Fruit fly (Drosophila melanogaster) whole organism, embryonic: ENCODE measurements around the gene Dlip1.
A peak's percentile ranks its signal among the peaks of the same experiment; 100 is the strongest.

Experiments used
- ATbp ChIP-seq: fragments of 200-800 bp; sonication (Bioruptor generic); optimal IDR thresholded peaks from 2 replicates; lab custom pipeline; 2017; ENCODE audit warnings: missing biosample characterization, mild to moderate bottlenecking, missing genetic modification characterization, missing genetic modification reagents
- Adf1 ChIP-seq: fragments of 200-800 bp; sonication (Bioruptor generic); IDR thresholded peaks from 2 replicates; pipeline ENCODE4 v1.3.6; 2022; ENCODE audit warnings: missing biosample characterization, missing genetic modification characterization
- Blimp-1 ChIP-seq: fragments of 200-800 bp; sonication (Bioruptor generic); optimal IDR thresholded peaks from 3 replicates; lab custom pipeline; 2018; ENCODE audit warnings: missing biosample characterization, missing genetic modification characterization, mild to moderate bottlenecking, moderate library complexity, missing genetic modification reagents
- CG10209 ChIP-seq: fragments of 200-800 bp; sonication (Bioruptor generic); optimal IDR thresholded peaks from 3 replicates; lab custom pipeline; 2017; ENCODE audit warnings: missing biosample characterization, mild to moderate bottlenecking, missing genetic modification characterization, missing genetic modification reagents
- CG1024 ChIP-seq: fragments of 200-800 bp; sonication (Bioruptor generic); IDR thresholded peaks from 2 replicates; pipeline ENCODE4 v1.3.6; 2022; ENCODE audit warnings: missing biosample characterization, missing genetic modification characterization
- CG10654 ChIP-seq: fragments of 200-800 bp; sonication (Bioruptor generic); optimal IDR thresholded peaks from 2 replicates; lab custom pipeline; 2016; ENCODE audit warnings: missing biosample characterization, missing genetic modification characterization
- CG12219 ChIP-seq: fragments of 200-800 bp; sonication (Bioruptor generic); optimal IDR thresholded peaks from 3 replicates; lab custom pipeline; 2018; ENCODE audit warnings: missing biosample characterization, mild to moderate bottlenecking, missing genetic modification characterization
- CG12391 ChIP-seq: fragments of 200-800 bp; sonication (Bioruptor generic); optimal IDR thresholded peaks from 3 replicates; lab custom pipeline; 2018; ENCODE audit warnings: missing biosample characterization, mild to moderate bottlenecking, missing genetic modification characterization, moderate library complexity
- CG13624 ChIP-seq: fragments of 200-800 bp; sonication (Bioruptor generic); optimal IDR thresholded peaks from 2 replicates; lab custom pipeline; 2016; ENCODE audit warnings: missing biosample characterization, missing genetic modification characterization
- CG15011 ChIP-seq: fragments of 200-800 bp; sonication (Bioruptor generic); optimal IDR thresholded peaks from 3 replicates; lab custom pipeline; 2018; ENCODE audit warnings: missing biosample characterization, mild to moderate bottlenecking, missing genetic modification characterization
- CG15269 ChIP-seq: fragments of 200-800 bp; sonication (Bioruptor generic); optimal IDR thresholded peaks from 2 replicates; lab custom pipeline; 2018; ENCODE audit warnings: missing biosample characterization, mild to moderate bottlenecking, missing genetic modification characterization, moderate library complexity
- CG16863 ChIP-seq: fragments of 200-800 bp; sonication (Bioruptor generic); optimal IDR thresholded peaks from 3 replicates; lab custom pipeline; 2016; ENCODE audit warnings: missing biosample characterization, missing genetic modification characterization
- CG17612 ChIP-seq: fragments of 200-800 bp; sonication (Bioruptor generic); IDR thresholded peaks from 2 replicates; pipeline ENCODE4 v1.3.6; 2022; ENCODE audit warnings: missing biosample characterization, missing genetic modification characterization
- CG17802 ChIP-seq: fragments of 200-800 bp; sonication (Bioruptor generic); optimal IDR thresholded peaks from 2 replicates; lab custom pipeline; 2018; ENCODE audit warnings: missing biosample characterization, mild to moderate bottlenecking, missing genetic modification characterization, moderate library complexity
- CG18476 ChIP-seq: fragments of 200-800 bp; sonication (Bioruptor generic); optimal IDR thresholded peaks from 2 replicates; lab custom pipeline; 2016; ENCODE audit warnings: missing biosample characterization, mild to moderate bottlenecking, missing genetic modification characterization
- CG30403 ChIP-seq: fragments of 200-800 bp; sonication (Bioruptor generic); optimal IDR thresholded peaks from 3 replicates; lab custom pipeline; 2016; ENCODE audit warnings: missing biosample characterization, missing genetic modification characterization
- CG32767 ChIP-seq: fragments of 200-800 bp; sonication (Bioruptor generic); IDR thresholded peaks from 2 replicates; pipeline ENCODE4 v1.3.6; 2022; ENCODE audit warnings: missing biosample characterization, missing genetic modification characterization
- CG33213 ChIP-seq: fragments of 200-800 bp; sonication (Bioruptor generic); optimal IDR thresholded peaks from 3 replicates; lab custom pipeline; 2016; ENCODE audit warnings: missing biosample characterization, missing genetic modification characterization
- CG4424 ChIP-seq: fragments of 200-800 bp; sonication (Bioruptor generic); optimal IDR thresholded peaks from 3 replicates; lab custom pipeline; 2016; ENCODE audit warnings: missing biosample characterization, missing genetic modification characterization
- CG4730 ChIP-seq: fragments of 200-800 bp; sonication (Bioruptor generic); IDR thresholded peaks from 2 replicates; pipeline ENCODE4 v1.3.6; 2022; ENCODE audit warnings: missing biosample characterization, missing genetic modification characterization
- CG9817 ChIP-seq: fragments of 200-800 bp; sonication (Bioruptor generic); optimal IDR thresholded peaks from 2 replicates; lab custom pipeline; 2018; ENCODE audit warnings: missing biosample characterization, mild to moderate bottlenecking, missing genetic modification characterization, moderate library complexity
- CkIIα-i1 ChIP-seq: fragments of 200-800 bp; sonication (Bioruptor generic); IDR thresholded peaks from 2 replicates; pipeline ENCODE4 v1.3.6; 2022; ENCODE audit warnings: missing biosample characterization, missing genetic modification characterization
- Dad ChIP-seq: fragments of 200-800 bp; sonication (Bioruptor generic); optimal IDR thresholded peaks from 3 replicates; lab custom pipeline; 2016; ENCODE audit warnings: missing biosample characterization, missing genetic modification characterization
- Deaf1 ChIP-seq: fragments of 200-800 bp; optimal IDR thresholded peaks from 3 replicates; lab custom pipeline; 2019; ENCODE audit warnings: missing biosample characterization, mild to moderate bottlenecking, missing genetic modification characterization, moderate library complexity
- Doc2 ChIP-seq: fragments of 200-800 bp; sonication (Bioruptor generic); IDR thresholded peaks from 2 replicates; pipeline ENCODE4 v1.3.6; 2022; ENCODE audit warnings: missing biosample characterization, missing genetic modification characterization
- Elba2 ChIP-seq: fragments of 200-800 bp; sonication (Bioruptor generic); optimal IDR thresholded peaks from 3 replicates; lab custom pipeline; 2016; ENCODE audit warnings: missing biosample characterization, missing genetic modification characterization
- Fer1 ChIP-seq: fragments of 200-800 bp; sonication (Bioruptor generic); optimal IDR thresholded peaks from 2 replicates; lab custom pipeline; 2017; ENCODE audit warnings: missing biosample characterization, mild to moderate bottlenecking, missing genetic modification characterization
- Fer2 ChIP-seq: fragments of 200-800 bp; sonication (Bioruptor generic); optimal IDR thresholded peaks from 2 replicates; lab custom pipeline; 2018; ENCODE audit warnings: missing biosample characterization, mild to moderate bottlenecking, missing genetic modification characterization, moderate library complexity
- Hmx ChIP-seq: fragments of 200-800 bp; sonication (Bioruptor generic); optimal IDR thresholded peaks from 2 replicates; lab custom pipeline; 2016; ENCODE audit warnings: missing biosample characterization, missing genetic modification characterization
- Meics ChIP-seq: fragments of 200-800 bp; sonication (Bioruptor generic); optimal IDR thresholded peaks from 2 replicates; lab custom pipeline; 2017; ENCODE audit warnings: missing biosample characterization, mild to moderate bottlenecking, missing genetic modification characterization
- Nf-YC ChIP-seq: fragments of 200-800 bp; optimal IDR thresholded peaks from 3 replicates; lab custom pipeline; 2019; ENCODE audit warnings: missing biosample characterization, mild to moderate bottlenecking, missing genetic modification characterization, moderate library complexity
- Sox100B ChIP-seq: fragments of 200-800 bp; sonication (Bioruptor generic); optimal IDR thresholded peaks from 3 replicates; lab custom pipeline; 2018; ENCODE audit warnings: missing biosample characterization, mild to moderate bottlenecking, missing genetic modification characterization
- Usf ChIP-seq: fragments of 200-800 bp; sonication (Bioruptor generic); optimal IDR thresholded peaks from 2 replicates; lab custom pipeline; 2017; ENCODE audit warnings: missing genotype, missing biosample characterization, missing genetic modification characterization
- ab ChIP-seq: fragments of 200-800 bp; sonication (Bioruptor generic); optimal IDR thresholded peaks from 2 replicates; lab custom pipeline; 2016; ENCODE audit warnings: missing biosample characterization, missing genetic modification characterization
- abd-A ChIP-seq: fragments of 200-800 bp; sonication (Bioruptor generic); optimal IDR thresholded peaks from 3 replicates; lab custom pipeline; 2019; ENCODE audit warnings: missing biosample characterization, mild to moderate bottlenecking, missing genetic modification characterization, moderate library complexity
- aop ChIP-seq: fragments of 200-800 bp; sonication (Bioruptor generic); IDR thresholded peaks from 2 replicates; pipeline ENCODE4 v1.3.6; 2022; ENCODE audit warnings: missing biosample characterization, missing genetic modification characterization
- ash1 ChIP-seq: fragments of 200-800 bp; sonication (Bioruptor generic); optimal IDR thresholded peaks from 2 replicates; lab custom pipeline; 2018; ENCODE audit warnings: missing biosample characterization, mild to moderate bottlenecking, missing genetic modification characterization
- bab2 ChIP-seq: fragments of 200-800 bp; sonication (Bioruptor generic); optimal IDR thresholded peaks from 2 replicates; lab custom pipeline; 2016; ENCODE audit warnings: missing biosample characterization, missing genetic modification characterization
- bcd ChIP-seq: fragments of 200-800 bp; sonication (Bioruptor generic); optimal IDR thresholded peaks from 2 replicates; lab custom pipeline; 2017; ENCODE audit warnings: missing biosample characterization, mild to moderate bottlenecking, missing genetic modification characterization
- cad ChIP-seq: fragments of >200 bp; optimal IDR thresholded peaks from 2 replicates; lab custom pipeline; 2017; ENCODE audit warnings: missing biosample characterization, missing genetic modification characterization
- ci ChIP-seq: fragments of 200-800 bp; sonication (Bioruptor generic); IDR thresholded peaks from 3 replicates; pipeline ENCODE4 v1.3.6; 2022; ENCODE audit warnings: missing biosample characterization, missing genetic modification characterization
- dati ChIP-seq: fragments of 200-800 bp; sonication (Bioruptor generic); IDR thresholded peaks from 2 replicates; pipeline ENCODE4 v1.3.6; 2022; ENCODE audit warnings: missing biosample characterization, missing genetic modification characterization
- en ChIP-seq: fragments of 200-800 bp; sonication (Bioruptor generic); optimal IDR thresholded peaks from 2 replicates; lab custom pipeline; 2016; ENCODE audit warnings: missing biosample characterization, missing genetic modification characterization
- gsb ChIP-seq: fragments of 200-800 bp; sonication (Bioruptor generic); IDR thresholded peaks from 2 replicates; pipeline ENCODE4 v1.3.6; 2022; ENCODE audit warnings: missing biosample characterization, missing genetic modification characterization
- kni ChIP-seq: fragments of 200-800 bp; sonication (Bioruptor generic); optimal IDR thresholded peaks from 3 replicates; lab custom pipeline; 2017; ENCODE audit warnings: mild to moderate bottlenecking, missing biosample characterization, missing genetic modification reagents, missing genetic modification characterization
- mld ChIP-seq: fragments of 200-800 bp; sonication (Bioruptor generic); IDR thresholded peaks from 3 replicates; pipeline ENCODE4 v1.3.6; 2022; ENCODE audit warnings: missing biosample characterization, missing genetic modification characterization; ENCODE audit not compliant: partially characterized antibody
- org-1 ChIP-seq: fragments of 200-800 bp; sonication (Bioruptor generic); optimal IDR thresholded peaks from 2 replicates; lab custom pipeline; 2017; ENCODE audit warnings: missing biosample characterization, missing genetic modification characterization
- prd ChIP-seq, 3 experiments: fragments of >200 bp in 2 of 3; fragments of 200-800 bp in 1 of 3; sonication (Bioruptor generic) in 1 of 3; optimal IDR thresholded peaks in 2 of 3; IDR thresholded peaks in 1 of 3; 2 replicates in 2 of 3; 3 replicates in 1 of 3; pipeline versions ENCODE4 v1.3.6 to Lab custom; 2017 to 2022; ENCODE audit warnings: missing biosample characterization in 1 of 3, missing genetic modification characterization in 1 of 3
- tap ChIP-seq: fragments of 200-800 bp; optimal IDR thresholded peaks from 3 replicates; lab custom pipeline; 2019; ENCODE audit warnings: missing biosample characterization, mild to moderate bottlenecking, missing genetic modification characterization, moderate library complexity
- usp ChIP-seq: fragments of >200 bp; optimal IDR thresholded peaks from 2 replicates; lab custom pipeline; 2017; ENCODE audit warnings: missing biosample characterization, missing genetic modification characterization

The Dlip1 gene

dm6 chrX:9109072-9109844, 49.2 kb upstream of the Dlip1 start (continued):
- TF ChIP-seq Deaf1 (tag; lab: Kevin White, UChicago) (no peak), kni (GFP tag; lab: Kevin White, UChicago) (no peak), org-1 (GFP tag; lab: Kevin White, UChicago) (peak; percentile 17), Hmx (GFP tag; lab: Kevin White, UChicago) (no peak), abd-A (no peak), prd (optimal IDR thresholded peaks at IDR 0.05; lab: Kevin White, UChicago) (no peak), prd (GFP tag; IDR thresholded peaks at IDR 0.05; lab: Robert Waterston, UW) (peak; percentile 60; the same call in 1 of the 3 replicates), CG10209 (GFP tag; lab: Kevin White, UChicago) (peak; percentile 58), ab (GFP tag; lab: Kevin White, UChicago) (no peak), CG30403 (GFP tag; lab: Kevin White, UChicago) (peak; percentile 72), mld (GFP tag; lab: Robert Waterston, UW) (no peak), Elba2 (GFP tag; lab: Kevin White, UChicago) (peak; percentile 11), bab2 (GFP tag; lab: Kevin White, UChicago) (peak; percentile 52), dati (no peak), Dad (peak; percentile 36), CG12391 (tag; lab: Kevin White, UChicago) (peak; percentile 70), tap (no peak), CkIIα-i1 (no peak), CG15269 (tag; lab: Kevin White, UChicago) (no peak), usp (GFP tag; lab: Kevin White, UChicago) (no peak), Fer2 (tag; lab: Kevin White, UChicago) (no peak), CG17802 (tag; lab: Kevin White, UChicago) (peak; percentile 30), ash1 (GFP tag; lab: Kevin White, UChicago) (no peak), CG1024 (GFP tag; lab: Robert Waterston, UW) (no peak), CG15011 (GFP tag; lab: Kevin White, UChicago) (no peak), CG18476 (GFP tag; lab: Kevin White, UChicago) (peak; percentile 55), cad (no peak), gsb (GFP tag; lab: Robert Waterston, UW) (no peak), CG33213 (peak; percentile 34), ATbp (GFP tag; lab: Kevin White, UChicago) (no peak), aop (GFP tag; lab: Robert Waterston, UW) (no peak), ci (GFP tag; lab: Robert Waterston, UW) (0 out of 3 replicates have a peak, but pooled peaks have one; percentile 24), Usf (GFP tag; lab: Kevin White, UChicago) (peak; percentile 41), bcd (GFP tag; lab: Kevin White, UChicago) (peak; percentile 55), Adf1 (no peak), CG17612 (no peak), Fer1 (no peak), Sox100B (peak; percentile 38), CG13624 (peak; percentile 64), CG4730 (GFP tag; lab: Robert Waterston, UW) (no peak; the same call in 1 of the 2 replicates), CG32767 (GFP tag; lab: Robert Waterston, UW) (no peak), CG16863 (GFP tag; lab: Kevin White, UChicago) (peak; percentile 73), en (no peak), Meics (GFP tag; lab: Kevin White, UChicago) (peak; percentile 51), Nf-YC (tag; lab: Kevin White, UChicago) (peak; percentile 36), Doc2 (GFP tag; lab: Robert Waterston, UW) (no peak), Blimp-1 (GFP tag; lab: Kevin White, UChicago) (peak; percentile 28), CG4424 (peak; percentile 66), CG12219 (GFP tag; lab: Kevin White, UChicago) (no peak), CG9817 (tag; lab: Kevin White, UChicago) (peak; percentile 38), CG10654 (GFP tag; lab: Kevin White, UChicago) (peak; percentile 19)
